Fruit fly (Drosophila melanogaster) S2 (cell line): ENCODE results near the gene CG4949.

ENCODE experiments used
- CG8478 ChIP-seq: fragments of >200 bp; optimal IDR thresholded peaks from 2 replicates; lab custom pipeline; 2018
- CTCF ChIP-seq, 2 experiments: fragments of >200 bp; optimal IDR thresholded peaks; 2 replicates each; lab custom pipeline; 2018

- TF ChIP-seq CTCF (optimal IDR thresholded peaks at IDR 0.05; lab: Kevin White, UChicago) (no peak), CG8478 (no peak)
Measured at dm6 chrX:17105707-17106106, 27.1 kb downstream of the CG4949 start, which contains the start of gene Arpc3B.
